Fruit fly (Drosophila melanogaster): ENCODE data around the gene ppk.

dm6 chr2L:14356279-14356678, 24.7 kb downstream of the ppk start:
- TF ChIP-seq CTCF (optimal IDR thresholded peaks at IDR 0.05): no peak
- TF ChIP-seq CG8478 (optimal IDR thresholded peaks at IDR 0.05): no peak
